Worm (Caenorhabditis elegans): Measurements from ENCODE around the gene srd-30.

srd-30 gene

DNA sequence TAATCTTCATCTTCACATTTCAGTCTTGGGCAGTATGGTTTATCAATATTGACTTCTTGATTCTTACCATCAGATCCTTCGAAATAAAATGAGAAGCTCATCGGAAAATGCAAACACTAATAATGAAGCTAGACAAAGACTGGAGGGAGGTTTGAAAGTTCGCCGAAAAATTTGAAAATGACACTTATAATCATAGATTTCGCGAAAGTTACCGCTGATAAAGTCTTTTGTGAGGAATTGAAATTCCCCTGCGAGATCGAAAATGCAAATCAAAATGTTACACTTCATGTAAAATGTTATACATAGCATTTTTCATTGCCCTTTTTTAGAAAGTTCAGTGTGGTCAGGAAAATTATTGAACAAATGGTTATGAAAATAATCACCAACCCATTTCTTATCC, 31.3 kb upstream of the srd-30 start, which contains the start of gene C50E3.7:
C50E3.7 (minus strand) TSS at position 101 of the 400 bp plus-strand sequence.
- TF ChIP-seq pha-4 (tag; optimal IDR thresholded peaks at IDR 0.05) (no peak), drap-1 (GFP tag; optimal IDR thresholded peaks at IDR 0.05) (no peak), zip-8 (tag; optimal IDR thresholded peaks at IDR 0.05) (no peak)

DNA sequence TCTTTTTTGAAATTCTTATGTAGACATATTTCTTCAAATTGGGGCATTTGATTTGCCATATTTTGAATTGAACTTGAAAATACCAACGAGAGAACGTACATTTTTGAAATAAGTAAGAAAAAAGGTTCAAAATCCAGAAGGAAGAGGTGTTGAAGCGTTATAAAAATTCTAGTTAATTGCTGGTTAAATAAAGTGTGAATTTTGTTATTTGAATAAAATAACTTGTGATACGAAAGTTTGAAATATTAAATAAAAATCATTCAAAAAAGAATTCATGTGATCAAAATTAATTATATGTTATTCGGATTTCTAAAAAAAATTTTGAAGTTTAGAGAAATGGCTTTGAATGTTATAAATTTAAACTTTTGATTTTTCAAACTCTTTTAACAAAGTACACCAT, 29.5 kb upstream of the srd-30 start, which contains the start of gene C50E3.9:
C50E3.9 (minus strand) TSS at position 101 of the 400 bp plus-strand sequence.
- TF ChIP-seq nhr-28 (tag; optimal IDR thresholded peaks at IDR 0.05) (no peak), M03D4.4 (tag; optimal IDR thresholded peaks at IDR 0.05) (no peak), ces-1 (GFP tag; optimal IDR thresholded peaks at IDR 0.05) (no peak), lin-32 (GFP tag; optimal IDR thresholded peaks at IDR 0.05) (no peak), ham-2 (GFP tag; optimal IDR thresholded peaks at IDR 0.05) (no peak), flh-1 (GFP tag; optimal IDR thresholded peaks at IDR 0.05) (no peak), unc-62 (GFP tag; optimal IDR thresholded peaks at IDR 0.05) (no peak), sem-2 (GFP tag; optimal IDR thresholded peaks at IDR 0.05) (no peak), snpc-4 (tag; optimal IDR thresholded peaks at IDR 0.05) (no peak), ceh-39 (tag; optimal IDR thresholded peaks at IDR 0.05) (no peak), nhr-2 (tag; optimal IDR thresholded peaks at IDR 0.05) (no peak), blmp-1 (tag; optimal IDR thresholded peaks at IDR 0.05) (no peak), drap-1 (GFP tag; optimal IDR thresholded peaks at IDR 0.05) (no peak), elt-1 (tag; optimal IDR thresholded peaks at IDR 0.05; ENCODE audit: borderline replicate concordance, insufficient read depth) (no peak)

ce11 chrV:7601443-7601842, 28.2 kb upstream of the srd-30 start, which contains the start of gene scl-26:
Gene scl-26 (minus strand): TSS chrV:7601543.
- TF ChIP-seq hlh-1 (tag; optimal IDR thresholded peaks at IDR 0.05) = no peak
- no peak for TF ChIP-seq lin-13 (tag; optimal IDR thresholded peaks at IDR 0.05)
- no peak for TF ChIP-seq sem-2 (GFP tag; optimal IDR thresholded peaks at IDR 0.05)
- TF ChIP-seq lsy-2 (tag; optimal IDR thresholded peaks at IDR 0.05) = no peak
- no peak for TF ChIP-seq ces-1 (GFP tag; optimal IDR thresholded peaks at IDR 0.05)
- TF ChIP-seq unc-62 (GFP tag; optimal IDR thresholded peaks at IDR 0.05) = no peak
- TF ChIP-seq snpc-4 (tag; optimal IDR thresholded peaks at IDR 0.05) = no peak
- no peak for TF ChIP-seq M03D4.4 (tag; optimal IDR thresholded peaks at IDR 0.05)
- no peak for TF ChIP-seq nhr-2 (tag; optimal IDR thresholded peaks at IDR 0.05)
- no peak for TF ChIP-seq ceh-39 (tag; optimal IDR thresholded peaks at IDR 0.05)
- TF ChIP-seq unc-120 (tag; optimal IDR thresholded peaks at IDR 0.05; ENCODE audit: poor library complexity, severe bottlenecking) = no peak
- TF ChIP-seq tbx-8 (GFP tag; optimal IDR thresholded peaks at IDR 0.05) = no peak
- no peak for TF ChIP-seq nhr-237 (tag; optimal IDR thresholded peaks at IDR 0.05)
- no peak for TF ChIP-seq flh-1 (GFP tag; optimal IDR thresholded peaks at IDR 0.05)
- no peak for TF ChIP-seq lin-32 (GFP tag; optimal IDR thresholded peaks at IDR 0.05)
- TF ChIP-seq ham-2 (GFP tag; optimal IDR thresholded peaks at IDR 0.05) = no peak
- TF ChIP-seq mep-1 (tag; optimal IDR thresholded peaks at IDR 0.05) = no peak
- TF ChIP-seq zip-8 (tag; optimal IDR thresholded peaks at IDR 0.05) = no peak
- TF ChIP-seq nhr-28 (tag; optimal IDR thresholded peaks at IDR 0.05) = no peak
- no peak for TF ChIP-seq sptf-1 (tag; optimal IDR thresholded peaks at IDR 0.05)

- TF ChIP-seq lin-13 (tag; optimal IDR thresholded peaks at IDR 0.05) = no peak
- TF ChIP-seq unc-39 (tag; optimal IDR thresholded peaks at IDR 0.05) = no peak
- TF ChIP-seq unc-62 (GFP tag; optimal IDR thresholded peaks at IDR 0.05) = no peak
- no peak for TF ChIP-seq drap-1 (GFP tag; optimal IDR thresholded peaks at IDR 0.05)
- TF ChIP-seq ceh-43 (GFP tag; optimal IDR thresholded peaks at IDR 0.05) = no peak
- no peak for TF ChIP-seq snpc-4 (tag; optimal IDR thresholded peaks at IDR 0.05)
- no peak for TF ChIP-seq ceh-83 (GFP tag; optimal IDR thresholded peaks at IDR 0.05)
Measured at ce11 chrV:7603404-7603803, 26.2 kb upstream of the srd-30 start, which contains the start of gene C50E3.11. Gene C50E3.11 (minus strand): TSS chrV:7603486.

ce11 chrV:7604858-7605257, 24.7 kb upstream of the srd-30 start, which contains the start of gene clec-213:
Gene clec-213 (plus strand): TSS chrV:7605158.
- TF ChIP-seq mab-5 (tag; optimal IDR thresholded peaks at IDR 0.05) (no peak), tbx-8 (GFP tag; optimal IDR thresholded peaks at IDR 0.05) (no peak), lsy-2 (tag; optimal IDR thresholded peaks at IDR 0.05) (no peak), nhr-28 (tag; optimal IDR thresholded peaks at IDR 0.05) (no peak), flh-1 (GFP tag; optimal IDR thresholded peaks at IDR 0.05) (no peak), zip-8 (tag; optimal IDR thresholded peaks at IDR 0.05) (no peak), elt-1 (tag; optimal IDR thresholded peaks at IDR 0.05; ENCODE audit: borderline replicate concordance, insufficient read depth) (no peak), ceh-43 (GFP tag; optimal IDR thresholded peaks at IDR 0.05) (no peak), nhr-12 (tag; optimal IDR thresholded peaks at IDR 0.05) (no peak)

All from whole organism, mixed stage, embryonic.